Worm (Caenorhabditis elegans) whole organism, L4 larva: ENCODE measurements around the gene pgl-3.

ENCODE experiments used
- arid-1 ChIP-seq: fragments of 200-800 bp; sonication (Bioruptor generic); conservative IDR thresholded peaks from 2 replicates; pipeline ENCODE4 v1.3.6; 2022; ENCODE audit warnings: missing genetic modification reagents, missing genetic modification characterization, missing compliant biosample characterization
- egl-43 ChIP-seq: fragments of 200-800 bp; sonication (Bioruptor generic); IDR thresholded peaks from 2 replicates; pipeline ENCODE4 v1.3.6; 2022; ENCODE audit warnings: missing genetic modification reagents, missing genetic modification characterization, missing compliant biosample characterization
- skn-1 ChIP-seq: fragments of 150-350 bp; optimal IDR thresholded peaks from 2 replicates; lab custom pipeline; 2014; ENCODE audit warnings: missing biosample characterization, missing genetic modification characterization

ce11 chrV:4755308-4756029 is at the start of gene pgl-3:
- no peak for TF ChIP-seq skn-1 (tag; lab: Kevin White, UChicago)
- no peak for TF ChIP-seq egl-43 (GFP tag; lab: Robert Waterston, UW)
- TF ChIP-seq arid-1 (GFP tag; lab: Robert Waterston, UW): no peak
